Worm (Caenorhabditis elegans) whole organism, L2 larva: ENCODE measurements around the gene scc-1.

Source experiments
- C34F6.9 ChIP-seq: fragments of 150-350 bp; optimal IDR thresholded peaks from 2 replicates; lab custom pipeline; 2014; ENCODE audit warnings: missing biosample characterization, missing genetic modification characterization
- F13H6.1 ChIP-seq: sonication (generic microtip); optimal IDR thresholded peaks from 2 replicates; lab custom pipeline; 2016; ENCODE audit warnings: missing genetic modification characterization, missing compliant biosample characterization
- R02D3.7 ChIP-seq: fragments of 150-350 bp; optimal IDR thresholded peaks from 2 replicates; lab custom pipeline; 2014; ENCODE audit warnings: missing biosample characterization, missing genetic modification characterization
- Y55F3AM.14 ChIP-seq: fragments of 200-800 bp; sonication (Bioruptor generic); optimal IDR thresholded peaks from 2 replicates; lab custom pipeline; 2018; ENCODE audit warnings: mild to moderate bottlenecking, missing genetic modification characterization, missing compliant biosample characterization
- ZK546.5 ChIP-seq: sonication (generic microtip); optimal IDR thresholded peaks from 2 replicates; lab custom pipeline; 2017; ENCODE audit warnings: missing biosample characterization, missing genetic modification characterization
- alr-1 ChIP-seq: fragments of 150-350 bp; optimal IDR thresholded peaks from 2 replicates; lab custom pipeline; 2014; ENCODE audit warnings: missing biosample characterization, missing genetic modification characterization
- aly-2 ChIP-seq: fragments of 150-350 bp; optimal IDR thresholded peaks from 2 replicates; lab custom pipeline; 2014; ENCODE audit warnings: missing biosample characterization, missing genetic modification characterization
- ama-1 ChIP-seq: fragments of 150-350 bp; optimal IDR thresholded peaks from 2 replicates; lab custom pipeline; 2018; ENCODE audit warnings: inconsistent platforms
- blmp-1 ChIP-seq: sonication (generic microtip); optimal IDR thresholded peaks from 2 replicates; lab custom pipeline; 2017; ENCODE audit warnings: missing genetic modification characterization, mild to moderate bottlenecking, missing compliant biosample characterization, antibody characterized with exemption, moderate library complexity; ENCODE audit not compliant: insufficient read depth
- ceh-16 ChIP-seq: fragments of 150-350 bp; optimal IDR thresholded peaks from 2 replicates; lab custom pipeline; 2014; ENCODE audit warnings: missing biosample characterization, missing genetic modification characterization
- ceh-82 ChIP-seq: fragments of 150-350 bp; optimal IDR thresholded peaks from 2 replicates; lab custom pipeline; 2014; ENCODE audit warnings: missing biosample characterization, missing genetic modification characterization
- crh-2 ChIP-seq: sonication (generic microtip); optimal IDR thresholded peaks from 2 replicates; lab custom pipeline; 2017; ENCODE audit warnings: missing biosample characterization, missing genetic modification characterization
- dmd-4 ChIP-seq: sonication (generic microtip); optimal IDR thresholded peaks from 2 replicates; lab custom pipeline; 2017; ENCODE audit warnings: missing biosample characterization, missing genetic modification characterization
- egl-27 ChIP-seq: sonication (generic microtip); optimal IDR thresholded peaks from 3 replicates; lab custom pipeline; 2017; ENCODE audit warnings: missing biosample characterization, missing genetic modification reagents, missing genetic modification characterization
- elt-1 ChIP-seq: fragments of 150-350 bp; optimal IDR thresholded peaks from 2 replicates; lab custom pipeline; 2014; ENCODE audit warnings: missing biosample characterization, missing genetic modification characterization
- elt-3 ChIP-seq: sonication (generic microtip); optimal IDR thresholded peaks from 2 replicates; lab custom pipeline; 2017; ENCODE audit warnings: missing biosample characterization, missing genetic modification characterization
- fos-1 ChIP-seq: fragments of 150-350 bp; optimal IDR thresholded peaks from 2 replicates; lab custom pipeline; 2014; ENCODE audit warnings: missing biosample characterization, missing genetic modification characterization
- gmeb-1 ChIP-seq: fragments of 150-350 bp; optimal IDR thresholded peaks from 2 replicates; lab custom pipeline; 2014; ENCODE audit warnings: missing biosample characterization, missing genetic modification characterization
- lin-11 ChIP-seq: fragments of 150-350 bp; sonication (generic microtip); optimal IDR thresholded peaks from 2 replicates; lab custom pipeline; 2014; ENCODE audit warnings: missing biosample characterization, missing genetic modification characterization, inconsistent platforms, mixed read lengths
- lin-13 ChIP-seq: fragments of 150-350 bp; optimal IDR thresholded peaks from 2 replicates; lab custom pipeline; 2014; ENCODE audit warnings: missing biosample characterization, missing genetic modification reagents, missing genetic modification characterization
- lin-39 ChIP-seq: fragments of 150-350 bp; optimal IDR thresholded peaks from 2 replicates; lab custom pipeline; 2014; ENCODE audit warnings: missing biosample characterization, missing genetic modification reagents, missing genetic modification characterization
- lsy-2 ChIP-seq, 2 experiments: fragments of 150-350 bp in 1 of 2; sonication (generic microtip) in 1 of 2; optimal IDR thresholded peaks; 2 replicates each; lab custom pipeline; 2014 to 2017; ENCODE audit warnings: missing biosample characterization in 2 of 2, missing genetic modification characterization in 2 of 2
- mab-5 ChIP-seq: fragments of 150-350 bp; optimal IDR thresholded peaks from 2 replicates; lab custom pipeline; 2014; ENCODE audit warnings: missing biosample characterization, missing genetic modification characterization
- mbf-1 ChIP-seq: sonication (generic microtip); optimal IDR thresholded peaks from 2 replicates; lab custom pipeline; 2017; ENCODE audit warnings: missing biosample characterization, missing genetic modification characterization
- mdl-1 ChIP-seq, 2 experiments: fragments of 150-350 bp in 1 of 2; sonication (generic microtip) in 1 of 2; optimal IDR thresholded peaks; 2 replicates each; lab custom pipeline; 2017; ENCODE audit warnings: missing biosample characterization in 2 of 2, missing genetic modification characterization in 2 of 2
- nhr-11 ChIP-seq: fragments of 150-350 bp; optimal IDR thresholded peaks from 2 replicates; lab custom pipeline; 2014; ENCODE audit warnings: missing biosample characterization, missing genetic modification characterization
- nhr-12 ChIP-seq: fragments of 150-350 bp; optimal IDR thresholded peaks from 2 replicates; lab custom pipeline; 2014; ENCODE audit warnings: missing biosample characterization, missing genetic modification characterization
- nhr-129 ChIP-seq: fragments of 150-350 bp; optimal IDR thresholded peaks from 2 replicates; lab custom pipeline; 2014; ENCODE audit warnings: missing biosample characterization, missing genetic modification characterization
- nhr-21 ChIP-seq: fragments of 150-350 bp; optimal IDR thresholded peaks from 2 replicates; lab custom pipeline; 2014; ENCODE audit warnings: missing biosample characterization, missing genetic modification characterization
- nhr-23 ChIP-seq: fragments of 150-350 bp; optimal IDR thresholded peaks from 2 replicates; lab custom pipeline; 2014; ENCODE audit warnings: missing biosample characterization, missing genetic modification reagents, missing genetic modification characterization
- nhr-25 ChIP-seq: fragments of 150-350 bp; sonication (generic microtip); optimal IDR thresholded peaks from 3 replicates; lab custom pipeline; 2014; ENCODE audit warnings: missing biosample characterization, missing genetic modification characterization
- nhr-6 ChIP-seq: fragments of 150-350 bp; optimal IDR thresholded peaks from 2 replicates; lab custom pipeline; 2014; ENCODE audit warnings: missing biosample characterization, missing genetic modification characterization
- nhr-77 ChIP-seq: fragments of 150-350 bp; optimal IDR thresholded peaks from 2 replicates; lab custom pipeline; 2014; ENCODE audit warnings: missing biosample characterization, missing genetic modification characterization
- peb-1 ChIP-seq: fragments of 150-350 bp; optimal IDR thresholded peaks from 2 replicates; lab custom pipeline; 2014; ENCODE audit warnings: missing biosample characterization, missing genetic modification characterization
- sem-4 ChIP-seq: fragments of 150-350 bp; optimal IDR thresholded peaks from 2 replicates; lab custom pipeline; 2014; ENCODE audit warnings: missing biosample characterization, missing genetic modification reagents, missing genetic modification characterization
- skn-1 ChIP-seq: sonication (generic microtip); optimal IDR thresholded peaks from 2 replicates; lab custom pipeline; 2017; ENCODE audit warnings: missing biosample characterization, missing genetic modification characterization
- sma-3 ChIP-seq: sonication (generic microtip); optimal IDR thresholded peaks from 2 replicates; lab custom pipeline; 2016; ENCODE audit warnings: missing genetic modification reagents, missing genetic modification characterization, missing compliant biosample characterization
- sma-9 ChIP-seq, 2 experiments: fragments of 150-350 bp in 1 of 2; sonication (generic microtip) in 1 of 2; optimal IDR thresholded peaks; 2 replicates each; lab custom pipeline; 2014 to 2016; ENCODE audit warnings: missing genetic modification characterization in 2 of 2, mild to moderate bottlenecking in 1 of 2, missing biosample characterization in 1 of 2, missing compliant biosample characterization in 1 of 2, missing genetic modification reagents in 1 of 2, moderate library complexity in 1 of 2
- unc-62 ChIP-seq: fragments of 150-350 bp; optimal IDR thresholded peaks from 2 replicates; lab custom pipeline; 2014; ENCODE audit warnings: missing biosample characterization, missing genetic modification reagents, missing genetic modification characterization
- zag-1 ChIP-seq: fragments of 150-350 bp; optimal IDR thresholded peaks from 2 replicates; lab custom pipeline; 2014; ENCODE audit warnings: missing biosample characterization, missing genetic modification characterization
- ztf-1 ChIP-seq: fragments of 200-800 bp; sonication (Bioruptor generic); conservative IDR thresholded peaks from 2 replicates; pipeline ENCODE4 v1.3.6; 2022; ENCODE audit warnings: missing genetic modification characterization, missing compliant biosample characterization
- ztf-11 ChIP-seq: sonication (generic microtip); optimal IDR thresholded peaks from 2 replicates; lab custom pipeline; 2017; ENCODE audit warnings: missing biosample characterization, missing genetic modification characterization
- ztf-4 ChIP-seq: fragments of 150-350 bp; optimal IDR thresholded peaks from 2 replicates; lab custom pipeline; 2014; ENCODE audit warnings: missing biosample characterization, missing genetic modification characterization

The scc-1 gene

DNA sequence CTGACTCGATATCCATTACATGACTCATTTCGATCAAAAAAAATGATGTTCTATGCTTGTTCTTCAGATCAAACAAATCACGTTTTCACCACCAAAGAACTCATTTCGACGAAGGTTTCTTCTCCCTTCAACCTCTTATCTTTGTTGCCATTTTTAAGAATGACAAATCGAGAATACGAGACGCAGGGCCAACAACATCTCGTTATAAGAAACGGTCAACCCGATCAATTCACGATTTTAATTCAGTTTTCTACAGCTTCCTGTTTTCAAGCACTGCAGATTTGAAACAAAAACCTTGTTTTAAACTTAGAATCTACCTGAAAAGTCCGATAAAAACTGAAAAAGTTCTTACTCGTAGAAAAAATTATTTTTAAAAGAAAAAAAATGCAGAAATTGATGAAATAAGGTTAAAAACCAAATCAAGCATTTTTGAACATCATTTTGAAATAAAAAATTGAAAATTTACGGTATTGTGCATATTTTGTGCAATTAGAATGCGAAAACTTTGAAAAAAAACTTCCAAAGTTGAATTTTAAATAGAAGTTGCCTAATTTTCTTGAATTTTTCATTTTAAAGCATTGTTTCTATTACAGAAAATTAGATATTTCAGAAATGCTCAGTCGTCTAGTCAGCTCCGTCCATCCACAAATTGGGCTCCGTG is 43.1 kb downstream of the scc-1 start, which contains the start of gene acs-11:
TSS of gene acs-11 (plus strand) at position 611 of the 661 bp plus-strand sequence.
- TF ChIP-seq mdl-1 (tag; optimal IDR thresholded peaks at IDR 0.05; lab: Kevin White, UChicago) (no peak), lsy-2 (tag; optimal IDR thresholded peaks at IDR 0.05; lab: Kevin White, UChicago) (no peak), sem-4 (tag; lab: Kevin White, UChicago) (no peak), ztf-4 (tag; lab: Kevin White, UChicago) (no peak), lin-11 (tag; lab: Kevin White, UChicago) (no peak), nhr-129 (tag; lab: Kevin White, UChicago) (no peak), gmeb-1 (peak; percentile 4), dmd-4 (tag; lab: Kevin White, UChicago) (no peak), elt-1 (tag; lab: Kevin White, UChicago) (no peak), nhr-21 (tag; lab: Kevin White, UChicago) (peak; percentile 28), nhr-12 (no peak), crh-2 (tag; lab: Kevin White, UChicago) (peak; percentile 19), ama-1 (no peak), F13H6.1 (no peak), nhr-6 (tag; lab: Kevin White, UChicago) (peak; percentile 0), skn-1 (tag; lab: Kevin White, UChicago) (no peak), lin-39 (tag; lab: Kevin White, UChicago) (no peak), R02D3.7 (tag; lab: Kevin White, UChicago) (no peak), mab-5 (tag; lab: Kevin White, UChicago) (no peak), lin-13 (no peak), ZK546.5 (tag; lab: Kevin White, UChicago) (no peak), elt-3 (tag; lab: Kevin White, UChicago) (no peak), ceh-82 (no peak), zag-1 (tag; lab: Kevin White, UChicago) (no peak), sma-3 (GFP tag; lab: Kevin White, UChicago) (peak; percentile 11), peb-1 (tag; lab: Kevin White, UChicago) (no peak), fos-1 (tag; lab: Kevin White, UChicago) (peak; percentile 69)

DNA sequence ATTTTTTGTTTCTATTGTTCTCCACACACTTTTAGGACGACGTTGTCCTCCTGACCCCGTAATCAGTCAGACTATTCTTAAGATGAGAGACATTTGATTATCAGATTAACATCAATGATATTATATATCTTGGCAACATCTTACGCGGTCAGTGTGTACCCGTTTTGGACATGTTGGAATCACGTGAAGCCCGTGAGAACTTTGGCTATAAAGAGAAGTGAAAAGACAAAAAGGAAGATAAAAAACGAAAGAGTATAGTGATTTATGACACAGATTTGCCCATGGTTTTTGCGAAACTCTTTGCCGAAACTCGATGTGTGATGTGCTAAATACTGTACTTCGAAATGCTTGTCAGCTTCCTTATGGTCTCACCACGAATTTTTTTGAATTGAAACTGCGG is 46.8 kb downstream of the scc-1 start:
- TF ChIP-seq mab-5 (tag; lab: Kevin White, UChicago) (no peak), blmp-1 (tag; lab: Kevin White, UChicago) (peak; percentile 88), nhr-25 (tag; lab: Kevin White, UChicago) (peak; percentile 80), aly-2 (tag; lab: Kevin White, UChicago) (no peak), dmd-4 (tag; lab: Kevin White, UChicago) (no peak), lin-39 (tag; lab: Kevin White, UChicago) (no peak), nhr-77 (tag; lab: Kevin White, UChicago) (no peak), mbf-1 (tag; lab: Kevin White, UChicago) (no peak), nhr-23 (tag; lab: Kevin White, UChicago) (no peak), zag-1 (tag; lab: Kevin White, UChicago) (no peak), ztf-4 (tag; lab: Kevin White, UChicago) (peak; percentile 50), lin-13 (no peak), sma-9 (GFP tag; optimal IDR thresholded peaks at IDR 0.05; lab: Kevin White, UChicago) (peak; percentile 96), sma-9 (tag; optimal IDR thresholded peaks at IDR 0.05; lab: Kevin White, UChicago) (peak; percentile 3), C34F6.9 (tag; lab: Kevin White, UChicago) (no peak), alr-1 (tag; lab: Kevin White, UChicago) (no peak), elt-1 (tag; lab: Kevin White, UChicago) (no peak), sem-4 (tag; lab: Kevin White, UChicago) (no peak), nhr-21 (tag; lab: Kevin White, UChicago) (peak; percentile 90), nhr-11 (peak; percentile 43), ama-1 (no peak), ztf-11 (no peak), gmeb-1 (peak; percentile 33), unc-62 (no peak), mdl-1 (tag; optimal IDR thresholded peaks at IDR 0.05; lab: Kevin White, UChicago) (peak in 1 of 2 experiments; percentile 2), R02D3.7 (tag; lab: Kevin White, UChicago) (no peak), fos-1 (tag; lab: Kevin White, UChicago) (peak; percentile 39), ZK546.5 (tag; lab: Kevin White, UChicago) (no peak), elt-3 (tag; lab: Kevin White, UChicago) (no peak), Y55F3AM.14 (no peak), sma-3 (GFP tag; lab: Kevin White, UChicago) (peak; percentile 85), ztf-1 (no peak), nhr-6 (tag; lab: Kevin White, UChicago) (no peak), lsy-2 (tag; optimal IDR thresholded peaks at IDR 0.05; lab: Kevin White, UChicago) (peak in 1 of 2 experiments; percentile 37), egl-27 (tag; lab: Kevin White, UChicago) (peak; percentile 78), ceh-16 (tag; lab: Kevin White, UChicago) (no peak), peb-1 (tag; lab: Kevin White, UChicago) (no peak), nhr-129 (tag; lab: Kevin White, UChicago) (peak; percentile 13), crh-2 (tag; lab: Kevin White, UChicago) (peak; percentile 44)
